Worm (Caenorhabditis elegans): Measurements from ENCODE around the gene M01F1.9.

Gene M01F1.9

DNA sequence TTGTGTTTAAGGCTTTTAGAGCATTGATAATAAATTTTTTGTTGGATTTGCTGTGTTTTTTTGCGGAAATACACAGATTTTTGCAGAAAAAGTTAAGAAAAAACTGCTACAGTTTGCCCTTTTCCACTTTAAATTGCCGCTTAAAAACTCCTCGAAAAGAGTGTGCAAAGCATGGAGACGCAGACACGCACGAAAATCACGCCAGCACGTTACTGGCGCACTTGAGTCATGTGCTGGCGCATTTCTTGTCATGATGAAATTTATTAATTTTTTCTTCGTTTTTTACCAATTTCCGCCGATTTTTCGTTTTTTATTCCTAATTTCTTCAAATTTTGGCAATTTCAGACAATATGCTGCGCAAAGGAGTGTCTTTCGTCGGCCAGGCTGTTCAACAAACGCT is 38.8 kb downstream of the M01F1.9 start, which contains the start of gene C34C12.8 (continued):
- peak; percentile 7 for TF ChIP-seq fkh-6 (tag; optimal IDR thresholded peaks at IDR 0.05)
- TF ChIP-seq ceh-30 (tag; optimal IDR thresholded peaks at IDR 0.05), result peak; percentile 81
- TF ChIP-seq fkh-10 (GFP tag; optimal IDR thresholded peaks at IDR 0.05), result no peak
- TF ChIP-seq ceh-18 (tag; optimal IDR thresholded peaks at IDR 0.05), result peak; percentile 15
- no peak for TF ChIP-seq ama-1 (optimal IDR thresholded peaks at IDR 0.05)
- TF ChIP-seq elt-4 (tag; optimal IDR thresholded peaks at IDR 0.05), result no peak
- peak; percentile 89 for TF ChIP-seq unc-42 (tag; optimal IDR thresholded peaks at IDR 0.05)
- TF ChIP-seq nfya-1 (tag; optimal IDR thresholded peaks at IDR 0.05), result peak; percentile 87
- peak; percentile 3 for TF ChIP-seq ceh-2 (tag; optimal IDR thresholded peaks at IDR 0.05)
- no peak for TF ChIP-seq mec-3 (tag; optimal IDR thresholded peaks at IDR 0.05; ENCODE audit: borderline replicate concordance)
- peak; percentile 1 for TF ChIP-seq fax-1 (tag; optimal IDR thresholded peaks at IDR 0.05)
- TF ChIP-seq ets-4 (tag; optimal IDR thresholded peaks at IDR 0.05), result peak; percentile 18
- TF ChIP-seq Y22D7AL.16 (tag; optimal IDR thresholded peaks at IDR 0.05), result no peak
- peak; percentile 39 for TF ChIP-seq sox-4 (tag; optimal IDR thresholded peaks at IDR 0.05)
- peak; percentile 51 for TF ChIP-seq C08G9.2 (tag; optimal IDR thresholded peaks at IDR 0.05)
- peak; percentile 57 for TF ChIP-seq dve-1 (tag; optimal IDR thresholded peaks at IDR 0.05)
- no peak for TF ChIP-seq F13H6.1 (tag; optimal IDR thresholded peaks at IDR 0.05)
- peak; percentile 9 for TF ChIP-seq hlh-15 (tag; optimal IDR thresholded peaks at IDR 0.05)
- peak; percentile 63 for TF ChIP-seq rnt-1 (tag; optimal IDR thresholded peaks at IDR 0.05)
- peak; percentile 33 for TF ChIP-seq ceh-34 (tag; optimal IDR thresholded peaks at IDR 0.05)
- TF ChIP-seq ceh-31 (tag; optimal IDR thresholded peaks at IDR 0.05), result peak; percentile 78

DNA sequence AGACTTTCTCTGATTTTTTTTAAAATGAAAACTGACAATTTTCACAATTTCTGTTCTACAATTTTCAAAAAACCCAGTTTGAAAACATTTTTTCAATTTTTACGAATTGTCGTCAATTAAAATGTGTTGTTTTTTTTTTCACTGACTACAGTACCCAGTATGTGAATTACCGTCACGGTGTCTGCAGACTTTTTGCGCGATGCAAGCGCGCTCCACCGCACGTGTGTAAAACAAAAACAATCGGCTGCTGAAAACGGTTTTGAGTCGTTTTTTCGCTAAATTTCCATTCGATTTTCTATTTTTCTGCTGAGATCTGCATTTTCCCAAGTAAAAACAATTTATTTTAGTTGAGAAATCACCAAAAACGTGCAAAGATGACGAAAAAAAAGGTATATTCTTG is 42.6 kb downstream of the M01F1.9 start:
- no peak for TF ChIP-seq eyg-1 (tag; optimal IDR thresholded peaks at IDR 0.05)
- TF ChIP-seq ceh-31 (tag; optimal IDR thresholded peaks at IDR 0.05), result peak; percentile 72
- no peak for TF ChIP-seq ceh-24 (tag; optimal IDR thresholded peaks at IDR 0.05)
- no peak for TF ChIP-seq pag-3 (tag; optimal IDR thresholded peaks at IDR 0.05; ENCODE audit: borderline replicate concordance)
- TF ChIP-seq ceh-14 (tag; optimal IDR thresholded peaks at IDR 0.05), result peak; percentile 79
- peak; percentile 52 for TF ChIP-seq ztf-16 (tag; optimal IDR thresholded peaks at IDR 0.05)
- TF ChIP-seq dve-1 (tag; optimal IDR thresholded peaks at IDR 0.05), result peak; percentile 73
- no peak for TF ChIP-seq ceh-22 (tag; optimal IDR thresholded peaks at IDR 0.05)
- peak; percentile 83 for TF ChIP-seq ceh-18 (tag; optimal IDR thresholded peaks at IDR 0.05)
- peak; percentile 64 for TF ChIP-seq tbx-2 (tag; optimal IDR thresholded peaks at IDR 0.05)
- TF ChIP-seq ceh-34 (tag; optimal IDR thresholded peaks at IDR 0.05), result peak; percentile 78
- TF ChIP-seq elt-2 (tag; optimal IDR thresholded peaks at IDR 0.05), result peak; percentile 68
- TF ChIP-seq ahr-1 (tag; optimal IDR thresholded peaks at IDR 0.05), result no peak
- TF ChIP-seq zip-5 (tag; optimal IDR thresholded peaks at IDR 0.05), result no peak
- TF ChIP-seq unc-3 (GFP tag; conservative IDR thresholded peaks at IDR 0.05), result no peak
- peak; percentile 32 for TF ChIP-seq unc-3 (tag; optimal IDR thresholded peaks at IDR 0.05)
- peak; percentile 12; the same call in 1 of the 2 replicates for TF ChIP-seq sox-2 (GFP tag; IDR thresholded peaks at IDR 0.05)
- no peak for TF ChIP-seq pha-2 (tag; optimal IDR thresholded peaks at IDR 0.05)
- peak; percentile 30 for TF ChIP-seq pax-1 (tag; optimal IDR thresholded peaks at IDR 0.05)
- no peak for TF ChIP-seq hlh-13 (GFP tag; optimal IDR thresholded peaks at IDR 0.05)
- no peak for TF ChIP-seq nhr-11 (tag; optimal IDR thresholded peaks at IDR 0.05)
- TF ChIP-seq F13H6.1 (tag; optimal IDR thresholded peaks at IDR 0.05), result no peak
- no peak for TF ChIP-seq fkh-6 (tag; optimal IDR thresholded peaks at IDR 0.05)
- TF ChIP-seq sox-4 (tag; optimal IDR thresholded peaks at IDR 0.05), result no peak
- no peak for TF ChIP-seq syd-9 (tag; optimal IDR thresholded peaks at IDR 0.05)
- TF ChIP-seq madf-2 (tag; optimal IDR thresholded peaks at IDR 0.05), result peak; percentile 21
- TF ChIP-seq nfya-1 (tag; optimal IDR thresholded peaks at IDR 0.05), result peak; percentile 91
- peak; percentile 52 for TF ChIP-seq C08G9.2 (tag; optimal IDR thresholded peaks at IDR 0.05)
- TF ChIP-seq fax-1 (tag; optimal IDR thresholded peaks at IDR 0.05), result peak; percentile 11
- TF ChIP-seq fkh-10 (GFP tag; optimal IDR thresholded peaks at IDR 0.05), result no peak
- no peak for TF ChIP-seq elt-4 (tag; optimal IDR thresholded peaks at IDR 0.05)
- TF ChIP-seq rnt-1 (tag; optimal IDR thresholded peaks at IDR 0.05), result peak; percentile 17
- TF ChIP-seq unc-42 (tag; optimal IDR thresholded peaks at IDR 0.05), result peak; percentile 63
- TF ChIP-seq ttx-3 (tag; optimal IDR thresholded peaks at IDR 0.05), result no peak
- no peak for TF ChIP-seq pha-4 (tag; optimal IDR thresholded peaks at IDR 0.05)
- TF ChIP-seq ets-4 (tag; optimal IDR thresholded peaks at IDR 0.05), result peak; percentile 38
- TF ChIP-seq nhr-232 (tag; optimal IDR thresholded peaks at IDR 0.05), result no peak
- TF ChIP-seq gmeb-2 (tag; optimal IDR thresholded peaks at IDR 0.05), result no peak
- TF ChIP-seq K09A11.1 (tag; optimal IDR thresholded peaks at IDR 0.05; ENCODE audit: insufficient read depth), result peak; percentile 44
- TF ChIP-seq mec-3 (tag; optimal IDR thresholded peaks at IDR 0.05; ENCODE audit: borderline replicate concordance), result no peak
- TF ChIP-seq unc-55 (GFP tag; optimal IDR thresholded peaks at IDR 0.05), result peak; percentile 50
- TF ChIP-seq ceh-19 (GFP tag; optimal IDR thresholded peaks at IDR 0.05), result no peak
- TF ChIP-seq odd-2 (tag; optimal IDR thresholded peaks at IDR 0.05), result no peak
- TF ChIP-seq che-1 (tag; optimal IDR thresholded peaks at IDR 0.05), result no peak
- TF ChIP-seq npax-4 (tag; optimal IDR thresholded peaks at IDR 0.05), result no peak

All from whole organism, late embryonic.